Worm (Caenorhabditis elegans) whole organism, early embryonic: ENCODE data around the gene nhr-124.

Experiments
- ama-1 ChIP-seq: fragments of 150-350 bp; optimal IDR thresholded peaks from 2 replicates; lab custom pipeline; 2014
- ceh-36 ChIP-seq: sonication (generic microtip); optimal IDR thresholded peaks from 2 replicates; lab custom pipeline; 2016; ENCODE audit warnings: missing genetic modification characterization, inconsistent platforms, missing compliant biosample characterization
- hnd-1 ChIP-seq: sonication (generic microtip); optimal IDR thresholded peaks from 2 replicates; lab custom pipeline; 2016; ENCODE audit warnings: missing genetic modification characterization, missing compliant biosample characterization
- pes-1 ChIP-seq: fragments of 200-800 bp; sonication (Bioruptor generic); IDR thresholded peaks from 2 replicates; pipeline ENCODE4 v1.3.6; 2022; ENCODE audit warnings: missing genetic modification reagents, missing genetic modification characterization, missing compliant biosample characterization
- sea-1 ChIP-seq: fragments of 200-800 bp; sonication (Bioruptor generic); conservative IDR thresholded peaks from 2 replicates; pipeline ENCODE4 v1.3.6; 2022; ENCODE audit warnings: missing genetic modification characterization, missing compliant biosample characterization
- tbx-11 ChIP-seq: fragments of 200-800 bp; sonication (Bioruptor generic); IDR thresholded peaks from 2 replicates; pipeline ENCODE4 v1.3.6; 2022; ENCODE audit warnings: missing genetic modification characterization, missing compliant biosample characterization
- tra-4 ChIP-seq: sonication (generic microtip); optimal IDR thresholded peaks from 2 replicates; lab custom pipeline; 2017; ENCODE audit warnings: missing genetic modification characterization, missing compliant biosample characterization

DNA sequence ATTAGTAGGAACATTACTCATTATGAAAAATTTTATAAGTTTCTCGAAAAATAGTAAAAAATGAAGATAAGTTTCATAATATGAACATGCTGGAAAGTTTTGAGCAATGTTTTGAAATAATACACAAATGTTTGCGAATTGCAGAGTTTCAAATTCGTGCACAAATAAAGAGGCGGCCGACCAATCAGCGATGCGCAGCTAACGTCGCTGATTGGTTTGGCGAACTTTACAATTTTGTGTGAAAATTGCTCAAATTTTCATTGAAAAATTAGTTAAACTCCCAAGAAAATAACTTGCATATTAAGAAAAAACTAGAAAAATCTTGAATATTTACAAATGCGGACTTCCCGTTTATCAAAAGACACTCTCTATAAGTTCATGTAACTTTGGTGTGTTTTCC lies 53.3 kb downstream of the nhr-124 start:
- TF ChIP-seq ceh-36 (tag; lab: Kevin White, UChicago) (no peak), hnd-1 (tag; lab: Kevin White, UChicago) (no peak), tbx-11 (no peak), pes-1 (no peak), sea-1 (GFP tag; lab: Robert Waterston, UW) (no peak), ama-1 (lab: Kevin White, UChicago) (no peak), tra-4 (no peak)
